Fruit fly (Drosophila melanogaster) whole organism, embryonic: ENCODE measurements around the gene CG32425.

Source experiments
- ATbp ChIP-seq: fragments of 200-800 bp; sonication (Bioruptor generic); optimal IDR thresholded peaks from 2 replicates; lab custom pipeline; 2017; ENCODE audit warnings: missing biosample characterization, mild to moderate bottlenecking, missing genetic modification characterization, missing genetic modification reagents
- B-H2 ChIP-seq: fragments of 200-800 bp; sonication (Bioruptor generic); optimal IDR thresholded peaks from 2 replicates; lab custom pipeline; 2018; ENCODE audit warnings: missing biosample characterization, mild to moderate bottlenecking, missing genetic modification characterization
- Bteb2 ChIP-seq: fragments of 200-800 bp; sonication (Bioruptor generic); optimal IDR thresholded peaks from 2 replicates; lab custom pipeline; 2016; ENCODE audit warnings: missing biosample characterization, missing genetic modification characterization
- CG10462 ChIP-seq: fragments of 200-800 bp; sonication (Bioruptor generic); optimal IDR thresholded peaks from 2 replicates; lab custom pipeline; 2016; ENCODE audit warnings: missing biosample characterization, missing genetic modification characterization
- CG10979 ChIP-seq: fragments of 200-800 bp; sonication (Bioruptor generic); optimal IDR thresholded peaks from 2 replicates; lab custom pipeline; 2018; ENCODE audit warnings: missing biosample characterization, mild to moderate bottlenecking, missing genetic modification characterization, moderate library complexity
- CG11093 ChIP-seq: fragments of 200-800 bp; sonication (Bioruptor generic); IDR thresholded peaks from 3 replicates; pipeline ENCODE4 v1.3.6; 2022; ENCODE audit warnings: missing biosample characterization, missing genetic modification characterization
- CG11247 ChIP-seq: fragments of 200-800 bp; sonication (Bioruptor generic); IDR thresholded peaks from 2 replicates; pipeline ENCODE4 v1.3.6; 2022; ENCODE audit warnings: missing biosample characterization, missing genetic modification characterization
- CG1233 ChIP-seq: fragments of 200-800 bp; sonication (Bioruptor generic); optimal IDR thresholded peaks from 4 replicates; lab custom pipeline; 2018; ENCODE audit warnings: missing biosample characterization, mild to moderate bottlenecking, missing genetic modification characterization
- CG12769 ChIP-seq: fragments of 200-800 bp; sonication (Bioruptor generic); optimal IDR thresholded peaks from 2 replicates; lab custom pipeline; 2019; ENCODE audit warnings: missing biosample characterization, mild to moderate bottlenecking, missing genetic modification characterization, moderate library complexity
- CG15479 ChIP-seq: fragments of 200-800 bp; sonication (Bioruptor generic); optimal IDR thresholded peaks from 3 replicates; lab custom pipeline; 2019; ENCODE audit warnings: missing biosample characterization, mild to moderate bottlenecking, missing genetic modification characterization, moderate library complexity
- CG15601 ChIP-seq: fragments of 200-800 bp; sonication (Bioruptor generic); optimal IDR thresholded peaks from 3 replicates; lab custom pipeline; 2019; ENCODE audit warnings: missing biosample characterization, mild to moderate bottlenecking, missing genetic modification characterization, moderate library complexity
- CG17361 ChIP-seq: fragments of 200-800 bp; sonication (Bioruptor generic); IDR thresholded peaks from 3 replicates; pipeline ENCODE4 v1.3.6; 2022; ENCODE audit warnings: missing biosample characterization, missing genetic modification characterization
- CG17829 ChIP-seq: fragments of 200-800 bp; optimal IDR thresholded peaks from 2 replicates; lab custom pipeline; 2019; ENCODE audit warnings: missing biosample characterization, mild to moderate bottlenecking, missing genetic modification characterization, moderate library complexity
- CG1832 ChIP-seq: fragments of 200-800 bp; sonication (Bioruptor generic); optimal IDR thresholded peaks from 2 replicates; lab custom pipeline; 2017; ENCODE audit warnings: missing biosample characterization, mild to moderate bottlenecking, missing genetic modification characterization, inconsistent platforms
- CG3065 ChIP-seq: fragments of 200-800 bp; sonication (Bioruptor generic); optimal IDR thresholded peaks from 2 replicates; lab custom pipeline; 2016; ENCODE audit warnings: missing biosample characterization, missing genetic modification characterization
- CG34224 ChIP-seq: fragments of 200-800 bp; sonication (Bioruptor generic); IDR thresholded peaks from 3 replicates; pipeline ENCODE4 v1.3.6; 2022; ENCODE audit warnings: missing biosample characterization, missing genetic modification characterization; ENCODE audit not compliant: partially characterized antibody
- CG3995 ChIP-seq: fragments of 200-800 bp; sonication (Bioruptor generic); optimal IDR thresholded peaks from 3 replicates; lab custom pipeline; 2016; ENCODE audit warnings: missing biosample characterization, missing genetic modification characterization
- CG6765 ChIP-seq: fragments of 200-800 bp; sonication (Bioruptor generic); optimal IDR thresholded peaks from 3 replicates; lab custom pipeline; 2017; ENCODE audit warnings: missing biosample characterization, mild to moderate bottlenecking, missing genetic modification characterization
- CG7556 ChIP-seq: fragments of 200-800 bp; sonication (Bioruptor generic); optimal IDR thresholded peaks from 2 replicates; lab custom pipeline; 2017; ENCODE audit warnings: missing biosample characterization, mild to moderate bottlenecking, missing genetic modification characterization
- CG8290 ChIP-seq, 3 experiments: fragments of 200-800 bp; sonication (Bioruptor generic); optimal IDR thresholded peaks; 2 replicates each; lab custom pipeline; 2016 to 2019; ENCODE audit warnings: missing biosample characterization in 3 of 3, missing genetic modification characterization in 3 of 3, mild to moderate bottlenecking in 2 of 3, moderate library complexity in 1 of 3
- Doc2 ChIP-seq: fragments of 200-800 bp; sonication (Bioruptor generic); IDR thresholded peaks from 2 replicates; pipeline ENCODE4 v1.3.6; 2022; ENCODE audit warnings: missing biosample characterization, missing genetic modification characterization
- Eip74EF ChIP-seq, 2 experiments: fragments of 200-800 bp in 1 of 2; fragments of >200 bp in 1 of 2; sonication (Bioruptor generic) in 1 of 2; optimal IDR thresholded peaks; 2 replicates each; lab custom pipeline; 2017 to 2019; ENCODE audit warnings: missing biosample characterization in 2 of 2, missing genetic modification characterization in 2 of 2, mild to moderate bottlenecking in 1 of 2, moderate library complexity in 1 of 2
- Fer2 ChIP-seq: fragments of 200-800 bp; sonication (Bioruptor generic); optimal IDR thresholded peaks from 2 replicates; lab custom pipeline; 2018; ENCODE audit warnings: missing biosample characterization, mild to moderate bottlenecking, missing genetic modification characterization, moderate library complexity
- Fer3 ChIP-seq: fragments of 200-800 bp; sonication (Bioruptor generic); optimal IDR thresholded peaks from 2 replicates; lab custom pipeline; 2018; ENCODE audit warnings: missing biosample characterization, mild to moderate bottlenecking, missing genetic modification characterization, moderate library complexity
- Gug ChIP-seq: fragments of 200-800 bp; sonication (Bioruptor generic); IDR thresholded peaks from 4 replicates; pipeline ENCODE4 v1.3.6; 2022; ENCODE audit warnings: missing biosample characterization, missing genetic modification characterization
- HLH3B ChIP-seq: fragments of 200-800 bp; sonication (Bioruptor generic); IDR thresholded peaks from 2 replicates; pipeline ENCODE4 v1.3.6; 2022; ENCODE audit warnings: missing biosample characterization, missing genetic modification characterization
- HmgD ChIP-seq: fragments of 200-800 bp; sonication (Bioruptor generic); optimal IDR thresholded peaks from 3 replicates; lab custom pipeline; 2016; ENCODE audit warnings: missing biosample characterization, missing genetic modification characterization
- Hr51 ChIP-seq, 2 experiments: fragments of 200-800 bp; sonication (Bioruptor generic); optimal IDR thresholded peaks; 2 replicates in 1 of 2; 3 replicates in 1 of 2; lab custom pipeline; 2016 to 2018; ENCODE audit warnings: missing biosample characterization in 2 of 2, missing genetic modification characterization in 2 of 2, mild to moderate bottlenecking in 1 of 2, moderate library complexity in 1 of 2
- Myb ChIP-seq: fragments of 200-800 bp; sonication (Bioruptor generic); optimal IDR thresholded peaks from 2 replicates; lab custom pipeline; 2016; ENCODE audit warnings: missing biosample characterization, missing genetic modification characterization
- NFAT ChIP-seq: fragments of 200-800 bp; sonication (Bioruptor generic); IDR thresholded peaks from 2 replicates; pipeline ENCODE4 v1.3.6; 2022; ENCODE audit warnings: missing biosample characterization, missing genetic modification characterization
- Poxn ChIP-seq: fragments of 200-800 bp; sonication (Bioruptor generic); IDR thresholded peaks from 2 replicates; pipeline ENCODE4 v1.3.6; 2022; ENCODE audit warnings: missing biosample characterization, missing genetic modification characterization
- Stat92E ChIP-seq, 3 experiments: fragments of >200 bp in 2 of 3; fragments of 200-800 bp in 1 of 3; sonication (Bioruptor generic) in 1 of 3; optimal IDR thresholded peaks; 2 replicates each; lab custom pipeline; 2017 to 2019; ENCODE audit warnings: missing biosample characterization in 3 of 3, missing genetic modification characterization in 3 of 3, mild to moderate bottlenecking in 1 of 3, moderate library complexity in 1 of 3
- Vsx1 ChIP-seq: fragments of 200-800 bp; sonication (Bioruptor generic); optimal IDR thresholded peaks from 2 replicates; lab custom pipeline; 2017; ENCODE audit warnings: missing biosample characterization, mild to moderate bottlenecking, missing genetic modification characterization, missing genetic modification reagents
- croc ChIP-seq: fragments of 200-800 bp; sonication (Bioruptor generic); conservative IDR thresholded peaks from 3 replicates; pipeline ENCODE4 v1.3.6; 2022; ENCODE audit warnings: missing biosample characterization, missing genetic modification characterization
- cwo ChIP-seq: fragments of 200-800 bp; sonication (Bioruptor generic); optimal IDR thresholded peaks from 3 replicates; lab custom pipeline; 2017; ENCODE audit warnings: missing biosample characterization, missing genetic modification characterization, mild to moderate bottlenecking, moderate library complexity, missing genetic modification reagents
- gcm2 ChIP-seq: fragments of 200-800 bp; sonication (Bioruptor generic); optimal IDR thresholded peaks from 2 replicates; lab custom pipeline; 2016; ENCODE audit warnings: missing biosample characterization, missing genetic modification characterization
- gsb-n ChIP-seq: fragments of 200-800 bp; sonication (Bioruptor generic); optimal IDR thresholded peaks from 3 replicates; lab custom pipeline; 2018; ENCODE audit warnings: missing biosample characterization, mild to moderate bottlenecking, missing genetic modification characterization
- insv ChIP-seq, 2 experiments: fragments of 200-800 bp; sonication (Bioruptor generic); optimal IDR thresholded peaks; 3 replicates each; lab custom pipeline; 2016 to 2018; ENCODE audit warnings: missing biosample characterization in 2 of 2, missing genetic modification characterization in 2 of 2
- lmd ChIP-seq: fragments of 200-800 bp; sonication (Bioruptor generic); IDR thresholded peaks from 2 replicates; pipeline ENCODE4 v1.3.6; 2022; ENCODE audit warnings: missing biosample characterization, missing genetic modification characterization
- lola ChIP-seq, 3 experiments: fragments of >200 bp in 2 of 3; fragments of 200-800 bp in 1 of 3; sonication (Bioruptor generic) in 1 of 3; optimal IDR thresholded peaks; 2 replicates each; lab custom pipeline; 2017 to 2019; ENCODE audit warnings: missing biosample characterization in 3 of 3, missing genetic modification characterization in 3 of 3, mild to moderate bottlenecking in 1 of 3, moderate library complexity in 1 of 3
- oc ChIP-seq: fragments of 200-800 bp; sonication (Bioruptor generic); optimal IDR thresholded peaks from 2 replicates; lab custom pipeline; 2018; ENCODE audit warnings: missing biosample characterization, mild to moderate bottlenecking, missing genetic modification characterization, moderate library complexity
- otp ChIP-seq: fragments of 200-800 bp; sonication (Bioruptor generic); IDR thresholded peaks from 3 replicates; pipeline ENCODE4, ENCODE4 v1.3.6; 2022; ENCODE audit warnings: missing biosample characterization, missing genetic modification characterization
- phol ChIP-seq: fragments of 200-800 bp; sonication (Bioruptor generic); optimal IDR thresholded peaks from 3 replicates; lab custom pipeline; 2018; ENCODE audit warnings: missing biosample characterization, mild to moderate bottlenecking, missing genetic modification characterization, moderate library complexity
- pzg ChIP-seq: fragments of 200-800 bp; sonication (Bioruptor generic); optimal IDR thresholded peaks from 3 replicates; lab custom pipeline; 2018; ENCODE audit warnings: missing biosample characterization, mild to moderate bottlenecking, missing genetic modification characterization, moderate library complexity
- row ChIP-seq: fragments of 200-800 bp; sonication (Bioruptor generic); IDR thresholded peaks from 3 replicates; pipeline ENCODE4 v1.3.6; 2022; ENCODE audit warnings: missing biosample characterization, missing genetic modification characterization
- shn ChIP-seq: fragments of 200-800 bp; sonication (Bioruptor generic); optimal IDR thresholded peaks from 3 replicates; lab custom pipeline; 2016; ENCODE audit warnings: missing biosample characterization, missing genetic modification characterization
- stc ChIP-seq: fragments of 200-800 bp; sonication (Bioruptor generic); IDR thresholded peaks from 2 replicates; pipeline ENCODE4 v1.3.6; 2022; ENCODE audit warnings: missing biosample characterization, missing genetic modification characterization
- tll ChIP-seq, 2 experiments: fragments of 200-800 bp in 1 of 2; fragments of >200 bp in 1 of 2; sonication (Bioruptor generic) in 1 of 2; optimal IDR thresholded peaks; 2 replicates each; lab custom pipeline; 2017 to 2019; ENCODE audit warnings: missing biosample characterization in 2 of 2, missing genetic modification characterization in 2 of 2, mild to moderate bottlenecking in 1 of 2, moderate library complexity in 1 of 2

The CG32425 gene

dm6 chr3L:20526196-20526740, 29.1 kb downstream of the CG32425 start, which contains the start of gene Nubp2 (continued):
- peak; percentile 89 for TF ChIP-seq stc (GFP tag; lab: Robert Waterston, UW)
- TF ChIP-seq Fer2 (tag; lab: Kevin White, UChicago): peak; percentile 94
- peak; percentile 94 for TF ChIP-seq Bteb2 (GFP tag; lab: Kevin White, UChicago)
- peak; percentile 96 for TF ChIP-seq lmd (GFP tag; lab: Robert Waterston, UW)
- TF ChIP-seq Hr51 (GFP tag; optimal IDR thresholded peaks at IDR 0.05; lab: Kevin White, UChicago): peak; percentile 92 to 95
- TF ChIP-seq CG17829 (tag; lab: Kevin White, UChicago): peak; percentile 97
- peak; percentile 96 for TF ChIP-seq CG3995 (GFP tag; lab: Kevin White, UChicago)
- peak; percentile 94 for TF ChIP-seq CG1233 (GFP tag; lab: Kevin White, UChicago)
- peak; percentile 93 for TF ChIP-seq NFAT (GFP tag; lab: Robert Waterston, UW)
- TF ChIP-seq Doc2 (GFP tag; lab: Robert Waterston, UW): no peak; the same call in none of the 2 replicates
- TF ChIP-seq shn: peak; percentile 92
- peak; percentile 91 for TF ChIP-seq CG10462 (GFP tag; lab: Kevin White, UChicago)
- peak; percentile 93 for TF ChIP-seq croc (GFP tag; lab: Robert Waterston, UW)
- TF ChIP-seq lola (GFP tag; optimal IDR thresholded peaks at IDR 0.05; lab: Kevin White, UChicago): peak in 1 of 3 experiments; percentile 98
- TF ChIP-seq CG6765 (GFP tag; lab: Kevin White, UChicago): peak; percentile 89
- peak in 1 of 2 experiments; percentile 88 for TF ChIP-seq insv (GFP tag; optimal IDR thresholded peaks at IDR 0.05; lab: Kevin White, UChicago)
- TF ChIP-seq gsb-n: peak; percentile 92
- TF ChIP-seq HLH3B: peak; percentile 90
- TF ChIP-seq CG11247 (GFP tag; lab: Robert Waterston, UW): peak; percentile 90
- TF ChIP-seq tll (GFP tag; optimal IDR thresholded peaks at IDR 0.05; lab: Kevin White, UChicago): peak; percentile 82 to 88
- peak; percentile 87 for TF ChIP-seq Vsx1 (GFP tag; lab: Kevin White, UChicago)
- peak; percentile 88 for TF ChIP-seq cwo (GFP tag; lab: Kevin White, UChicago)
- TF ChIP-seq CG7556 (GFP tag; lab: Kevin White, UChicago): peak; percentile 95
- TF ChIP-seq gcm2: peak; percentile 86
- TF ChIP-seq CG34224 (GFP tag; lab: Robert Waterston, UW): no peak
- peak; percentile 96 for TF ChIP-seq B-H2 (GFP tag; lab: Kevin White, UChicago)
- TF ChIP-seq phol (tag; lab: Kevin White, UChicago): peak; percentile 98
- peak; percentile 98 for TF ChIP-seq row (GFP tag; lab: Robert Waterston, UW)
- peak; percentile 94 for TF ChIP-seq CG10979
- peak; percentile 40 for TF ChIP-seq HmgD (GFP tag; lab: Kevin White, UChicago)
- peak in 1 of 3 experiments; percentile 70 for TF ChIP-seq Stat92E (GFP tag; optimal IDR thresholded peaks at IDR 0.05; lab: Kevin White, UChicago)
- peak; percentile 52 for TF ChIP-seq CG15479 (GFP tag; lab: Kevin White, UChicago)
- TF ChIP-seq ATbp (GFP tag; lab: Kevin White, UChicago): peak; percentile 88
- peak; percentile 99 for TF ChIP-seq CG17361 (GFP tag; lab: Robert Waterston, UW)
- TF ChIP-seq Eip74EF (GFP tag; optimal IDR thresholded peaks at IDR 0.05; lab: Kevin White, UChicago): peak in 1 of 2 experiments; percentile 83
- peak; percentile 94 for TF ChIP-seq CG12769 (tag; lab: Kevin White, UChicago)
- TF ChIP-seq CG11093 (GFP tag; lab: Robert Waterston, UW): peak; percentile 92
- peak; percentile 93 for TF ChIP-seq CG3065 (GFP tag; lab: Kevin White, UChicago)
- no peak for TF ChIP-seq CG1832 (GFP tag; lab: Kevin White, UChicago)
- TF ChIP-seq oc (tag; lab: Kevin White, UChicago): peak; percentile 86
- peak; percentile 88 for TF ChIP-seq Gug (GFP tag; lab: Robert Waterston, UW)
- peak; percentile 93 for TF ChIP-seq CG8290 (GFP tag; optimal IDR thresholded peaks at IDR 0.05; lab: Kevin White, UChicago)
- TF ChIP-seq CG8290 (tag; optimal IDR thresholded peaks at IDR 0.05; lab: Kevin White, UChicago): peak; percentile 86 to 90
- TF ChIP-seq Myb: peak; percentile 72
- TF ChIP-seq CG15601 (tag; lab: Kevin White, UChicago): peak; percentile 93
- TF ChIP-seq Fer3: peak; percentile 94
- peak; percentile 83 for TF ChIP-seq otp
- peak; percentile 81 for TF ChIP-seq Poxn (GFP tag; lab: Robert Waterston, UW)
- peak; percentile 65 for TF ChIP-seq pzg (GFP tag; lab: Kevin White, UChicago)
